Worm (Caenorhabditis elegans) whole organism, L4 larva: ENCODE results near the gene clc-22.
A peak's percentile ranks its signal among the peaks of the same experiment; 100 is the strongest.

Experiments
- D1046.2 ChIP-seq: fragments of 200-800 bp; sonication (Bioruptor generic); IDR thresholded peaks from 2 replicates; pipeline ENCODE4 v1.3.6; 2022; ENCODE audit warnings: missing genetic modification characterization, missing compliant biosample characterization
- F37D6.2 ChIP-seq: sonication (generic microtip); optimal IDR thresholded peaks from 2 replicates; lab custom pipeline; 2016; ENCODE audit warnings: mild to moderate bottlenecking, missing genetic modification characterization, missing compliant biosample characterization
- F44E2.7 ChIP-seq: fragments of 200-800 bp; sonication (Bioruptor generic); IDR thresholded peaks from 2 replicates; pipeline ENCODE4 v2.1.2; 2022; ENCODE audit warnings: missing genetic modification characterization, missing compliant biosample characterization
- F49E8.2 ChIP-seq: sonication (generic microtip); optimal IDR thresholded peaks from 2 replicates; lab custom pipeline; 2016; ENCODE audit warnings: missing compliant biosample characterization, mild to moderate bottlenecking, missing genetic modification characterization, borderline replicate concordance
- T26A8.4 ChIP-seq: fragments of 200-800 bp; sonication (Bioruptor generic); IDR thresholded peaks from 2 replicates; pipeline ENCODE4 v1.3.6; 2022; ENCODE audit warnings: missing genetic modification characterization, missing compliant biosample characterization
- ZK337.2 ChIP-seq: fragments of 200-800 bp; sonication (Bioruptor generic); IDR thresholded peaks from 2 replicates; pipeline ENCODE4 v1.3.6; 2022; ENCODE audit warnings: missing genetic modification reagents, missing genetic modification characterization, missing compliant biosample characterization
- aha-1 ChIP-seq: fragments of 150-350 bp; peaks from one replicate; lab custom pipeline; 2014; ENCODE audit warnings: missing biosample characterization, missing genetic modification characterization
- ceh-20 ChIP-seq: fragments of 200-800 bp; sonication (Bioruptor generic); IDR thresholded peaks from 2 replicates; pipeline ENCODE4 v1.3.6; 2022; ENCODE audit warnings: missing genetic modification reagents, missing genetic modification characterization, missing compliant biosample characterization
- ceh-62 ChIP-seq: sonication (generic microtip); optimal IDR thresholded peaks from 2 replicates; lab custom pipeline; 2017; ENCODE audit warnings: missing biosample characterization, missing genetic modification characterization
- ctbp-1 ChIP-seq: fragments of 200-800 bp; sonication (Bioruptor generic); IDR thresholded peaks from 2 replicates; pipeline ENCODE4 v1.3.6; 2022; ENCODE audit warnings: missing genetic modification reagents, missing genetic modification characterization, missing compliant biosample characterization
- daf-12 ChIP-seq: fragments of 150-350 bp; optimal IDR thresholded peaks from 2 replicates; lab custom pipeline; 2014; ENCODE audit warnings: missing biosample characterization, missing genetic modification reagents, missing genetic modification characterization
- daf-16 ChIP-seq, 3 experiments: sonication (generic microtip); optimal IDR thresholded peaks; 2 replicates each; lab custom pipeline; 2016 to 2017; ENCODE audit warnings: missing genetic modification characterization in 3 of 3, missing genetic modification reagents in 3 of 3, mild to moderate bottlenecking in 2 of 3, missing compliant biosample characterization in 2 of 3, missing biosample characterization in 1 of 3, moderate library complexity in 1 of 3
- dmd-6 ChIP-seq: fragments of 200-800 bp; sonication (Bioruptor generic); IDR thresholded peaks from 2 replicates; pipeline ENCODE4 v1.3.6; 2022; ENCODE audit warnings: missing genetic modification reagents, missing genetic modification characterization, missing compliant biosample characterization
- dpl-1 ChIP-seq: fragments of 150-350 bp; optimal IDR thresholded peaks from 2 replicates; lab custom pipeline; 2014; ENCODE audit warnings: missing biosample characterization, missing genetic modification reagents, missing genetic modification characterization
- duxl-1 ChIP-seq: sonication (generic microtip); optimal IDR thresholded peaks from 2 replicates; lab custom pipeline; 2016; ENCODE audit warnings: mild to moderate bottlenecking, missing genetic modification characterization, moderate library complexity, missing compliant biosample characterization; ENCODE audit not compliant: poor library complexity
- dve-1 ChIP-seq: sonication (generic microtip); optimal IDR thresholded peaks from 2 replicates; lab custom pipeline; 2017; ENCODE audit warnings: antibody characterized with exemption, mild to moderate bottlenecking, missing genetic modification characterization, missing compliant biosample characterization; ENCODE audit not compliant: insufficient read depth
- egl-27 ChIP-seq: sonication (generic microtip); optimal IDR thresholded peaks from 3 replicates; lab custom pipeline; 2017; ENCODE audit warnings: missing biosample characterization, missing genetic modification reagents, missing genetic modification characterization
- egl-43 ChIP-seq: fragments of 200-800 bp; sonication (Bioruptor generic); IDR thresholded peaks from 2 replicates; pipeline ENCODE4 v1.3.6; 2022; ENCODE audit warnings: missing genetic modification reagents, missing genetic modification characterization, missing compliant biosample characterization
- fos-1 ChIP-seq: fragments of 150-350 bp; optimal IDR thresholded peaks from 2 replicates; lab custom pipeline; 2014; ENCODE audit warnings: missing biosample characterization, missing genetic modification characterization
- hlh-11 ChIP-seq: fragments of 200-800 bp; sonication (Bioruptor generic); optimal IDR thresholded peaks from 2 replicates; lab custom pipeline; 2018; ENCODE audit warnings: mild to moderate bottlenecking, missing genetic modification characterization, missing compliant biosample characterization
- hlh-30 ChIP-seq: sonication (generic microtip); optimal IDR thresholded peaks from 2 replicates; lab custom pipeline; 2017; ENCODE audit warnings: antibody characterized with exemption, mild to moderate bottlenecking, missing genetic modification characterization, missing compliant biosample characterization; ENCODE audit not compliant: insufficient read depth
- hmg-1.1 ChIP-seq: fragments of 200-800 bp; sonication (Bioruptor generic); IDR thresholded peaks from 2 replicates; pipeline ENCODE4 v1.3.6; 2022; ENCODE audit warnings: missing genetic modification reagents, missing genetic modification characterization, missing compliant biosample characterization
- jun-1 ChIP-seq: fragments of 150-350 bp; optimal IDR thresholded peaks from 2 replicates; lab custom pipeline; 2014; ENCODE audit warnings: missing biosample characterization, missing genetic modification reagents, missing genetic modification characterization
- lin-1 ChIP-seq: fragments of 200-800 bp; sonication (Bioruptor generic); IDR thresholded peaks from 2 replicates; pipeline ENCODE4 v1.3.6; 2022; ENCODE audit warnings: missing genetic modification reagents, missing genetic modification characterization, missing compliant biosample characterization
- lin-13 ChIP-seq: fragments of 150-350 bp; optimal IDR thresholded peaks from 2 replicates; lab custom pipeline; 2014; ENCODE audit warnings: missing biosample characterization, missing genetic modification reagents, missing genetic modification characterization
- lin-29 ChIP-seq: fragments of 200-800 bp; sonication (Bioruptor generic); IDR thresholded peaks from 2 replicates; pipeline ENCODE4 v1.3.6; 2022; ENCODE audit warnings: missing genetic modification reagents, missing genetic modification characterization, missing compliant biosample characterization
- lin-38 ChIP-seq: fragments of 200-800 bp; sonication (Bioruptor generic); IDR thresholded peaks from 2 replicates; pipeline ENCODE4 v1.3.6; 2022; ENCODE audit warnings: missing genetic modification reagents, missing genetic modification characterization, missing compliant biosample characterization
- lsy-2 ChIP-seq, 2 experiments: fragments of 150-350 bp in 1 of 2; sonication (generic microtip) in 1 of 2; optimal IDR thresholded peaks; 2 replicates each; lab custom pipeline; 2014 to 2017; ENCODE audit warnings: missing biosample characterization in 2 of 2, missing genetic modification characterization in 2 of 2
- mdl-1 ChIP-seq, 2 experiments: fragments of 150-350 bp in 1 of 2; sonication (generic microtip) in 1 of 2; optimal IDR thresholded peaks; 2 replicates each; lab custom pipeline; 2014 to 2017; ENCODE audit warnings: missing biosample characterization in 2 of 2, missing genetic modification characterization in 2 of 2
- mdt-29 ChIP-seq: fragments of 200-800 bp; sonication (Bioruptor generic); IDR thresholded peaks from 2 replicates; pipeline ENCODE4 v1.3.6; 2022; ENCODE audit warnings: missing genetic modification reagents, missing genetic modification characterization, missing compliant biosample characterization
- mep-1 ChIP-seq: fragments of 150-350 bp; sonication (generic microtip); optimal IDR thresholded peaks from 3 replicates; lab custom pipeline; 2014; ENCODE audit warnings: missing biosample characterization, missing genetic modification characterization
- mes-2 ChIP-seq: sonication (generic microtip); optimal IDR thresholded peaks from 2 replicates; lab custom pipeline; 2016; ENCODE audit warnings: missing genotype, mild to moderate bottlenecking, missing genetic modification characterization, missing compliant biosample characterization; ENCODE audit not compliant: poor library complexity, severe bottlenecking
- mxl-3 ChIP-seq: fragments of 200-800 bp; sonication (Bioruptor generic); optimal IDR thresholded peaks from 2 replicates; lab custom pipeline; 2018; ENCODE audit warnings: mild to moderate bottlenecking, missing genetic modification characterization, missing compliant biosample characterization
- nhr-10 ChIP-seq: fragments of 150-350 bp; optimal IDR thresholded peaks from 2 replicates; lab custom pipeline; 2014; ENCODE audit warnings: missing biosample characterization, missing genetic modification characterization
- nhr-11 ChIP-seq: fragments of 150-350 bp; optimal IDR thresholded peaks from 2 replicates; lab custom pipeline; 2014; ENCODE audit warnings: missing biosample characterization, missing genetic modification characterization
- nhr-237 ChIP-seq: sonication (generic microtip); optimal IDR thresholded peaks from 2 replicates; lab custom pipeline; 2017; ENCODE audit warnings: missing biosample characterization, missing genetic modification characterization
- nhr-42 ChIP-seq: fragments of 200-800 bp; sonication (Bioruptor generic); IDR thresholded peaks from 2 replicates; pipeline ENCODE4 v1.3.6; 2022; ENCODE audit warnings: missing genetic modification characterization, missing compliant biosample characterization
- nhr-6 ChIP-seq: fragments of 150-350 bp; optimal IDR thresholded peaks from 2 replicates; lab custom pipeline; 2014; ENCODE audit warnings: missing biosample characterization, missing genetic modification characterization
- nhr-77 ChIP-seq: fragments of 150-350 bp; optimal IDR thresholded peaks from 2 replicates; lab custom pipeline; 2014; ENCODE audit warnings: missing biosample characterization, missing genetic modification characterization
- pha-4 ChIP-seq, 2 experiments: fragments of 150-350 bp in 1 of 2; fragments of 200-800 bp in 1 of 2; sonication (Bioruptor generic) in 1 of 2; IDR thresholded peaks in 1 of 2; optimal IDR thresholded peaks in 1 of 2; 2 replicates each; pipeline versions ENCODE4 v1.3.6 to Lab custom; 2014 to 2022; ENCODE audit warnings: missing genetic modification characterization in 2 of 2, missing genetic modification reagents in 2 of 2, missing biosample characterization in 1 of 2, missing compliant biosample characterization in 1 of 2
- php-3 ChIP-seq: fragments of 200-800 bp; sonication (Bioruptor generic); IDR thresholded peaks from 2 replicates; pipeline ENCODE4 v1.3.6; 2022; ENCODE audit warnings: missing genetic modification reagents, missing genetic modification characterization, missing compliant biosample characterization
- rbr-2 ChIP-seq: sonication (generic microtip); optimal IDR thresholded peaks from 2 replicates; lab custom pipeline; 2016; ENCODE audit warnings: missing genotype, missing genetic modification characterization, missing compliant biosample characterization
- set-16 ChIP-seq: fragments of 200-800 bp; sonication (Bioruptor generic); IDR thresholded peaks from 2 replicates; pipeline ENCODE4 v1.3.6; 2022; ENCODE audit warnings: missing genetic modification reagents, missing genetic modification characterization, missing compliant biosample characterization
- spr-1 ChIP-seq: sonication (generic microtip); optimal IDR thresholded peaks from 2 replicates; lab custom pipeline; 2016; ENCODE audit warnings: mild to moderate bottlenecking, missing genetic modification characterization, missing compliant biosample characterization
- spr-3 ChIP-seq: fragments of 200-800 bp; sonication (Bioruptor generic); optimal IDR thresholded peaks from 2 replicates; lab custom pipeline; 2018; ENCODE audit warnings: mild to moderate bottlenecking, missing genetic modification characterization, missing compliant biosample characterization
- tra-1 ChIP-seq: fragments of 200-800 bp; sonication (Bioruptor generic); IDR thresholded peaks from 2 replicates; pipeline ENCODE4 v1.3.6; 2022; ENCODE audit warnings: missing genetic modification reagents, missing genetic modification characterization, missing compliant biosample characterization
- vab-7 ChIP-seq: fragments of 200-800 bp; sonication (Bioruptor generic); IDR thresholded peaks from 2 replicates; pipeline ENCODE4 v1.3.6; 2022; ENCODE audit warnings: missing genetic modification reagents, missing genetic modification characterization, missing compliant biosample characterization
- zip-2 ChIP-seq: fragments of 150-350 bp; optimal IDR thresholded peaks from 2 replicates; lab custom pipeline; 2014; ENCODE audit warnings: missing biosample characterization, missing genetic modification characterization

clc-22 gene

ce11 chrII:3958673-3959299, 37.1 kb downstream of the clc-22 start (continued):
- peak; percentile 64; the same call in 1 of the 2 replicates for TF ChIP-seq ceh-20 (GFP tag; lab: Robert Waterston, UW)
- TF ChIP-seq T26A8.4 (GFP tag; lab: Robert Waterston, UW), result peak; percentile 19; the same call in 1 of the 2 replicates
- 0 out of 2 replicates have a peak, but pooled peaks have one; percentile 17 for TF ChIP-seq D1046.2
- peak; percentile 85 for TF ChIP-seq tra-1 (GFP tag; lab: Robert Waterston, UW)
- no peak for TF ChIP-seq nhr-237
- peak; percentile 39 for TF ChIP-seq lin-38 (GFP tag; lab: Robert Waterston, UW)
- 0 out of 2 replicates have a peak, but pooled peaks have one; percentile 17 for TF ChIP-seq mdt-29 (GFP tag; lab: Robert Waterston, UW)
- peak; percentile 70 for TF ChIP-seq mes-2 (tag; lab: Kevin White, UChicago)
- TF ChIP-seq fos-1 (tag; lab: Kevin White, UChicago), result no peak
- 0 out of 2 replicates have a peak, but pooled peaks have one; percentile 29 for TF ChIP-seq vab-7 (GFP tag; lab: Robert Waterston, UW)
- TF ChIP-seq jun-1 (tag; lab: Kevin White, UChicago), result peak; percentile 14
- TF ChIP-seq ctbp-1 (GFP tag; lab: Robert Waterston, UW), result peak; percentile 66; the same call in 1 of the 2 replicates
- peak; percentile 90 for TF ChIP-seq dmd-6 (GFP tag; lab: Robert Waterston, UW)
- peak; percentile 35; the same call in 1 of the 2 replicates for TF ChIP-seq egl-43 (GFP tag; lab: Robert Waterston, UW)
- no peak for TF ChIP-seq F49E8.2 (tag; lab: Kevin White, UChicago)
- 0 out of 2 replicates have a peak, but pooled peaks have one; percentile 50 for TF ChIP-seq nhr-42
- TF ChIP-seq set-16, result peak; percentile 35; the same call in 1 of the 2 replicates
- peak; percentile 92 for TF ChIP-seq hlh-11 (tag; lab: Kevin White, UChicago)
- TF ChIP-seq lin-29, result 0 out of 2 replicates have a peak, but pooled peaks have one; percentile 29
- peak; percentile 66 to 97 for TF ChIP-seq mdl-1 (tag; optimal IDR thresholded peaks at IDR 0.05; lab: Kevin White, UChicago)
- TF ChIP-seq zip-2 (tag; lab: Kevin White, UChicago), result no peak
- TF ChIP-seq pha-4 (GFP tag; IDR thresholded peaks at IDR 0.05; lab: Robert Waterston, UW), result peak; percentile 82
- TF ChIP-seq pha-4 (tag; optimal IDR thresholded peaks at IDR 0.05; lab: Kevin White, UChicago), result peak; percentile 91
- no peak for TF ChIP-seq spr-3 (GFP tag; lab: Kevin White, UChicago)
- no peak for TF ChIP-seq daf-12 (tag; lab: Kevin White, UChicago)
- peak; percentile 78 for TF ChIP-seq mep-1 (tag; lab: Kevin White, UChicago)
- TF ChIP-seq ceh-62, result no peak
- peak; percentile 58 for TF ChIP-seq nhr-6
- TF ChIP-seq lsy-2 (tag; optimal IDR thresholded peaks at IDR 0.05; lab: Kevin White, UChicago), result peak; percentile 56 to 81
- peak; percentile 47 for TF ChIP-seq nhr-10 (tag; lab: Kevin White, UChicago)
- no peak for TF ChIP-seq ZK337.2 (GFP tag; lab: Robert Waterston, UW)
- TF ChIP-seq mxl-3 (GFP tag; lab: Kevin White, UChicago), result peak; percentile 59
- TF ChIP-seq php-3 (GFP tag; lab: Robert Waterston, UW), result peak; percentile 69
- peak; percentile 94 for TF ChIP-seq aha-1
- TF ChIP-seq dve-1 (tag; lab: Kevin White, UChicago), result peak; percentile 91
- TF ChIP-seq egl-27 (tag; lab: Kevin White, UChicago), result no peak
- peak; percentile 9 for TF ChIP-seq dpl-1 (GFP tag; lab: Kevin White, UChicago)
- 0 out of 2 replicates have a peak, but pooled peaks have one; percentile 13 for TF ChIP-seq lin-1 (GFP tag; lab: Robert Waterston, UW)
- peak; percentile 74 for TF ChIP-seq rbr-2 (tag; lab: Kevin White, UChicago)
- TF ChIP-seq hlh-30 (tag; lab: Kevin White, UChicago), result peak; percentile 95
- TF ChIP-seq lin-13 (GFP tag; lab: Kevin White, UChicago), result peak; percentile 54
- peak; percentile 28 for TF ChIP-seq duxl-1 (tag; lab: Kevin White, UChicago)
- TF ChIP-seq hmg-1.1, result peak; percentile 69
- peak; percentile 69 to 96 for TF ChIP-seq daf-16 (GFP tag; optimal IDR thresholded peaks at IDR 0.05; lab: Kevin White, UChicago)
- peak; percentile 99 for TF ChIP-seq daf-16 (tag; optimal IDR thresholded peaks at IDR 0.05; lab: Kevin White, UChicago)
- no peak for TF ChIP-seq F44E2.7
- TF ChIP-seq nhr-11 (tag; lab: Kevin White, UChicago), result peak; percentile 68
- peak; percentile 38 for TF ChIP-seq nhr-77 (tag; lab: Kevin White, UChicago)
- peak; percentile 37 for TF ChIP-seq F37D6.2 (tag; lab: Kevin White, UChicago)
- peak; percentile 25 for TF ChIP-seq spr-1 (tag; lab: Kevin White, UChicago)
